Worm (Caenorhabditis elegans) whole organism, early embryonic: Measurements from ENCODE around the gene mrps-16.

Experiments used
- B0310.2 ChIP-seq: sonication (generic microtip); optimal IDR thresholded peaks from 2 replicates; lab custom pipeline; 2016; ENCODE audit warnings: mild to moderate bottlenecking, missing genetic modification characterization, missing compliant biosample characterization
- F13C5.2 ChIP-seq: sonication (generic microtip); optimal IDR thresholded peaks from 2 replicates; lab custom pipeline; 2017; ENCODE audit warnings: mild to moderate bottlenecking, missing genetic modification characterization, inconsistent platforms, missing compliant biosample characterization
- aly-1 ChIP-seq: sonication (generic microtip); optimal IDR thresholded peaks from 2 replicates; lab custom pipeline; 2016; ENCODE audit warnings: missing genetic modification characterization, missing compliant biosample characterization
- ama-1 ChIP-seq: fragments of 150-350 bp; optimal IDR thresholded peaks from 2 replicates; lab custom pipeline; 2014
- ceh-13 ChIP-seq: fragments of 200-800 bp; sonication (Bioruptor generic); optimal IDR thresholded peaks from 2 replicates; lab custom pipeline; 2018; ENCODE audit warnings: mild to moderate bottlenecking, missing genetic modification characterization, missing compliant biosample characterization
- ceh-36 ChIP-seq: sonication (generic microtip); optimal IDR thresholded peaks from 2 replicates; lab custom pipeline; 2016; ENCODE audit warnings: missing genetic modification characterization, inconsistent platforms, missing compliant biosample characterization
- ets-7 ChIP-seq: sonication (generic microtip); optimal IDR thresholded peaks from 2 replicates; lab custom pipeline; 2016; ENCODE audit warnings: missing genotype, missing genetic modification characterization, missing compliant biosample characterization
- flt-1 ChIP-seq: fragments of 200-800 bp; sonication (Bioruptor generic); IDR thresholded peaks from 2 replicates; pipeline ENCODE4 v1.3.6; 2022; ENCODE audit warnings: missing genetic modification characterization, missing compliant biosample characterization
- hmbx-1 ChIP-seq: sonication (generic microtip); optimal IDR thresholded peaks from 2 replicates; lab custom pipeline; 2016; ENCODE audit warnings: mild to moderate bottlenecking, missing genetic modification characterization, missing compliant biosample characterization
- hmg-4 ChIP-seq: fragments of 200-800 bp; sonication (Bioruptor generic); optimal IDR thresholded peaks from 2 replicates; lab custom pipeline; 2018; ENCODE audit warnings: mild to moderate bottlenecking, missing genetic modification characterization, missing compliant biosample characterization
- hnd-1 ChIP-seq: sonication (generic microtip); optimal IDR thresholded peaks from 2 replicates; lab custom pipeline; 2016; ENCODE audit warnings: missing genetic modification characterization, missing compliant biosample characterization
- pes-1 ChIP-seq: fragments of 200-800 bp; sonication (Bioruptor generic); IDR thresholded peaks from 2 replicates; pipeline ENCODE4 v1.3.6; 2022; ENCODE audit warnings: missing genetic modification reagents, missing genetic modification characterization, missing compliant biosample characterization
- scrt-1 ChIP-seq: fragments of 200-800 bp; sonication (Bioruptor generic); IDR thresholded peaks from 2 replicates; pipeline ENCODE4 v1.3.6; 2022; ENCODE audit warnings: missing genetic modification characterization, missing compliant biosample characterization
- sea-1 ChIP-seq: fragments of 200-800 bp; sonication (Bioruptor generic); conservative IDR thresholded peaks from 2 replicates; pipeline ENCODE4 v1.3.6; 2022; ENCODE audit warnings: missing genetic modification characterization, missing compliant biosample characterization
- tbx-11 ChIP-seq: fragments of 200-800 bp; sonication (Bioruptor generic); IDR thresholded peaks from 2 replicates; pipeline ENCODE4 v1.3.6; 2022; ENCODE audit warnings: missing genetic modification characterization, missing compliant biosample characterization
- tbx-37 ChIP-seq: fragments of 200-800 bp; sonication (Bioruptor generic); conservative IDR thresholded peaks from 2 replicates; pipeline ENCODE4 v1.3.6; 2022; ENCODE audit warnings: missing genetic modification reagents, missing genetic modification characterization, missing compliant biosample characterization
- tra-4 ChIP-seq: sonication (generic microtip); optimal IDR thresholded peaks from 2 replicates; lab custom pipeline; 2017; ENCODE audit warnings: missing genetic modification characterization, missing compliant biosample characterization

The mrps-16 gene

DNA sequence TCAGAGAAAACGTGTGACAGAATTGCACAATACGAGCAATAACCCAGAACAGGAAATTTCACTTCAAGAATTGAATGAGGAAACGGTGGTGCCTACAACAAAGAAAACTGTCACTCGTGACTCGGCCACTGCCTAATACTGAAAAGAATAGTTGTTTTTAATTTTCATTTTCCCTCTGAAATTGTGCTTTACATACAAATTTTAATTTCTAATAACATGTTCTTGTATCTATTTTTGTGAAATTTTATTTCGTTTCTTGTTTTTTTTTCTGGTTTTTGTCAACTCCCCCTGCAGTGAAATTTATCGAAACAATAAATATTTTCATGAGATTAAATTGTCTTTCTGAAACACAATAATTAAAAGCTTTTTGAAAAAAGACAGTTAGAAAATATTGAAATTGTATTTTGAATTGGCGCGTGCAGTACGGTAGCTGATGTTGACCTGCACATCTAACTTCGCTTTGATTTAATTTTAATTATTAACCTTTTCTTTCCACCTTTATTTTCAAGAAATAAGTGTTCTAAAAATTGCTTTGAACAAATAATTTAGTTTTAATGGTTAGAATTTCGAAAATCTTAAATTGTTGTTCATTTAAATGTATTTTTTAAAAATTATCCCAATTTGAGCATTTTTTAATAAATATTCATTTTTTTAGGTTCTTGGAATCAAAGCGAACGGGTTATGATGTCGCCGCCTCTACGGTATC lies 18.4 kb upstream of the mrps-16 start, which contains the start of gene daz-1:
daz-1 (plus strand) TSS at position 656 of the 706 bp plus-strand sequence.
- no peak for TF ChIP-seq B0310.2 (tag; lab: Kevin White, UChicago)
- TF ChIP-seq tbx-11 (GFP tag; lab: Robert Waterston, UW) = no peak
- TF ChIP-seq hmbx-1 (tag; lab: Kevin White, UChicago) = no peak
- no peak for TF ChIP-seq ceh-36
- no peak for TF ChIP-seq ets-7 (tag; lab: Kevin White, UChicago)
- no peak for TF ChIP-seq hnd-1
- no peak for TF ChIP-seq pes-1 (GFP tag; lab: Robert Waterston, UW)
- no peak for TF ChIP-seq aly-1 (tag; lab: Kevin White, UChicago)

DNA sequence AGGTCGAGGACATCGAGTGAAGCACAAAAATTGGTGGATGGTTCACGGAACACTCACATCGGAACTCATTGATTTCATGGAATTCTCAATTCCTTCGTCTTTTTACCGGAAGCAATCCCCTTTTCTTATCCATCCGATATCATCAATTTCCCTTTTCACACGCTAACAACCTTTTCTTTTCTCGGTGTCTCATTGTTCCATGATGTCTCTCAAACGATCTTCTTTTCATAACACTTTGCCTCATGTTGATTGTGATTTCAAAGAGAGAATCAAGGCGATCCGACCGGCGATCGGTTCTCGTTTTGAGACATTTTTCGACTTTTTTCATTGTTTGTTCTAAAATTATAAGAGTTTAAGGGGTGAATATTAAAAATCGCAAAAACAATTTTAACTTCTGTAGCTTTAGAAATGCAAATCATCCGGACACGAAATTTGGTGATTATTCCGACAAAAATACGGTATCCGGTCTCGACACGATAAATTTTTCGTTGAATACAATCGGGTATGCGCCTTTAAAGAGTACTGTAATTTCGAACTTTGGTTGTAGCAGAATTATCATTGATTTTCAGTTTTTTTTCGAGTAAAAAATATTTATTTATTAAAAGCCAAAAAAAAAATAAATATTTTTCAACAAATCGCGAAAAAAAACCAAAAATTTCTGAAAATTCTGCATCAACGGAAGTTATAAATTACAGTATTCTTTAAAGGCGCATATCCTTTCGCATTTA lies 15.3 kb upstream of the mrps-16 start:
- TF ChIP-seq sea-1 (no peak), tra-4 (tag; lab: Kevin White, UChicago) (no peak), hmg-4 (GFP tag; lab: Kevin White, UChicago) (no peak)

DNA sequence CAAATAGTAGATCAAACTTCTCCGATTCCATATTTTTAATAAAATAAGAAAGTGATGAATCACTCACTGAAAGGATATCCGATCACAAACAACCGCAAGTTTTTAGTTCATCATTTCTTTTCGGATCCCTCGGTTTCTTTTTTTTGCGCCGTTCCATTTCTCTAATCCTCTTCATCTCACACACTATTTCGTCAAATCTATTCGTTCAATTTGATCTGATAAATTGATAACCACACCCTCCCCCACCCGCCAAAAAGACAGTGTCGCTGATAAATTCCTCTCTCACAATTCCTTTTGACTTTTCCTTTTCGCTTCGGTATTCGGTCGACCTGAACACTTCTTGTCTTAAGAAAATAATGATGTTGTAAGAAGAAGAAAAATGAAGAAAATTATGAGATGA lies 14.6 kb upstream of the mrps-16 start:
- no peak for TF ChIP-seq scrt-1 (GFP tag; lab: Robert Waterston, UW)
- no peak for TF ChIP-seq hmg-4 (GFP tag; lab: Kevin White, UChicago)
- no peak for TF ChIP-seq tbx-37 (GFP tag; lab: Robert Waterston, UW)
- no peak for TF ChIP-seq hnd-1
- no peak for TF ChIP-seq B0310.2 (tag; lab: Kevin White, UChicago)
- no peak for TF ChIP-seq F13C5.2 (tag; lab: Kevin White, UChicago)
- no peak for TF ChIP-seq ceh-36
- TF ChIP-seq aly-1 (tag; lab: Kevin White, UChicago) = no peak
- TF ChIP-seq sea-1 = no peak
- TF ChIP-seq tbx-11 (GFP tag; lab: Robert Waterston, UW) = no peak
- TF ChIP-seq hmbx-1 (tag; lab: Kevin White, UChicago) = no peak
- TF ChIP-seq ets-7 (tag; lab: Kevin White, UChicago) = no peak
- TF ChIP-seq flt-1 = no peak
- no peak for TF ChIP-seq ceh-13
- TF ChIP-seq pes-1 (GFP tag; lab: Robert Waterston, UW) = no peak
- no peak for TF ChIP-seq tra-4 (tag; lab: Kevin White, UChicago)
- no peak for TF ChIP-seq ama-1 (lab: Kevin White, UChicago)

DNA sequence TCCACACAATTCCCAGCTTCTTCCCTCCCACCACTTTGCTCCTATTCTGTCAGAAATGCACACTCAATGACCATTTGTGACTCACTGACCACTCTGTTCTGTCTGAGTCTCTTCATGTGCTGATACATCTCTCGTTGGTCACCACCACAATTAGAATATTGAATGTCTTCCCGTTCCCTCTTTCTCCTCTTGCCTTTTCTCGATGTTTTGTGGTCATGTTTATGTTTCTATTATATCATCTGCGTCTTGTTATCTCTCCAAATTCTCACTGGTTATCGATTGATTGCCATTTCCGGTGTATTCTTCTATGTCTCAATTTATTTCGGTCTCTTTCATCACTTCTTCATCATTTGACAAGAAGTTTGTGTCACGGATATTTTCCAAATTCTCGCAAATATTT lies 13.3 kb upstream of the mrps-16 start:
- TF ChIP-seq hnd-1 (no peak), hmg-4 (GFP tag; lab: Kevin White, UChicago) (no peak), pes-1 (GFP tag; lab: Robert Waterston, UW) (no peak), ama-1 (lab: Kevin White, UChicago) (no peak), ceh-13 (no peak)

DNA sequence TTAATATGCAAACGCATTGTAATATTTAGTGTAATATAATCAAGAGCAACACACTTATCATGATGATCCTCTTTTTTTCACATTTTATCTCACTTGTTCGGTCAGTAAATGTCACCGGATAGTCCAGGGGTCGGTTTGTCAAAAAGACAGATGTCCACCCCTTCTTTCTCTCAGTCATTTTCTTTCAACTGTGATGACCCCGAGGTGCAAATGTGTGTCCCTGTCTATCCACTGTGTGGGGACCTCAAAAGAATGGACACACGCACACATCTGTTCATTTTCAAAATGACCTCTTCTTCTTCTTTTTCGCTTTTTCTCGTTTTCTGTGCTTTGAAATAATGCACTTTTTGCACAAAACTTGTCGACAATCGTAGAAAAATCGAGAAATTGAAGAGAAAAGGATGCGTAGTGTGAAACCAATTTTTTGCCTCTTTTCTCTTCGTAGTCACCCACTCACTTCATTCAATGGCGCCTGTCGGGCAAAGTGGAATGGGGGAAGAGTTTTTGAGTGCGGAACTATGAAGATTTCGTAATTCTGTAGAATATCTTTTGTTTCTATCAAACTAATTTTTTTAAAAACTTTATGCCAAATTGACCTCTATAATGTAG lies 10.4 kb upstream of the mrps-16 start:
- TF ChIP-seq sea-1 (no peak), tbx-11 (GFP tag; lab: Robert Waterston, UW) (no peak), tra-4 (tag; lab: Kevin White, UChicago) (no peak), hmg-4 (GFP tag; lab: Kevin White, UChicago) (peak; percentile 47), ets-7 (tag; lab: Kevin White, UChicago) (no peak), flt-1 (no peak), scrt-1 (GFP tag; lab: Robert Waterston, UW) (no peak), hnd-1 (no peak), tbx-37 (GFP tag; lab: Robert Waterston, UW) (0 out of 2 replicates have a peak, but pooled peaks have one; percentile 10), F13C5.2 (tag; lab: Kevin White, UChicago) (peak; percentile 5), ceh-13 (no peak), aly-1 (tag; lab: Kevin White, UChicago) (no peak), B0310.2 (tag; lab: Kevin White, UChicago) (no peak)

DNA sequence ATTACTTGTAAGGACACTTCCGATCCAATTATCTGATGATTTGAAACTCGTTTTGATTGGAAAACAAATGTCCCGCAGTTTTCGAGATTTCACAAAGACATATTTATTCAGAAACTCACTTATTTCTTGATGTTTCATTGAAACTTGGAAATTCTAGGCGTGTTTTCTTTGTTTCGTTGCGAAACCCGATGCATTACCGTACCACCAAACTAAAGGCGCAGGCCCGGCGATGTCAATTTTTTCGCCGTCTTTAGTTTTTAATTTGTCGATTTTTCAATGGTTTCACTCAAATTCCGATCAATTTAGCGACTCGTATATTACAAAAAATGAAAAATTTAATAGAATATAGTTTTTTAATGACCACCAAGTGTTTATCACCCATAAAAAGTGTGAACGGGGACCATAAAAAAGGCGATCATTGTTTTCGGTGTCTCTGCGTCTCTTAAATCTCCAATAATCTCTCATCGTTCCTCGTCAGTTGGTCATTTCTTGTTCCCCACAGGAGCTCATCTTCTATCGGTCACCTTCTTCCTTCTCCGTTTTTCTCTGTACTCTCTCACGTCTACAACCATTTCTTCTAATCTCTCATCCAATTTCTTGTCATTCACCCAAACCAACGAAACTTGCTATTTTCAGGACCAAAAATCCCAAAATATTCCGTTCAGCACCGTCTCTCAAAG lies 8.3 kb upstream of the mrps-16 start, which contains the start of gene clr-1:
clr-1 (plus strand) TSS at position 630 of the 680 bp plus-strand sequence.
- TF ChIP-seq ama-1 (lab: Kevin White, UChicago) (no peak), F13C5.2 (tag; lab: Kevin White, UChicago) (no peak), tbx-37 (GFP tag; lab: Robert Waterston, UW) (no peak), sea-1 (no peak), pes-1 (GFP tag; lab: Robert Waterston, UW) (no peak), B0310.2 (tag; lab: Kevin White, UChicago) (no peak), hmg-4 (GFP tag; lab: Kevin White, UChicago) (no peak), ceh-36 (no peak)

DNA sequence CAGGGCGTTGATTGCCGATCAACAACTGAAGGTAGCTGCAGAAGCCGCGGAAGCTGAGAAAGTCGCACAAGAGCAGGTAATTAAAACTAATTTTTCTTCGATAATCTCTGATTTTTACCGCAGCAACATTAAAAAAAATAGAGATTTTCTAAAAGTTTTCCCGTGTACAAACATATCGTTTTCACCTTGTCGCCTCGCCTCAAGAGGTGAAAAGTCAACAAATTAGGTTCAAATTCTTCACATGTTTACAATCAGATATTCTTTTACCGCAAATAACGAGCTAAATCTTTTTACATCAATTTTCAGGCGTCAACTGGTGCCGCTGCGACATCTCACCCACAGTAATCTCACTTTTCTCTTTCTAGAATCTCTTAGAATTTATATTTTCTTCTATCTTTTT lies 773 bp downstream of the mrps-16 start, which contains the start of gene ilcr-2:
ilcr-2 (plus strand) TSS at position 301 of the 400 bp plus-strand sequence.
- TF ChIP-seq tra-4 (tag; lab: Kevin White, UChicago) (no peak), tbx-37 (GFP tag; lab: Robert Waterston, UW) (no peak), B0310.2 (tag; lab: Kevin White, UChicago) (no peak), hnd-1 (no peak), aly-1 (tag; lab: Kevin White, UChicago) (no peak), ets-7 (tag; lab: Kevin White, UChicago) (no peak), hmg-4 (GFP tag; lab: Kevin White, UChicago) (no peak), flt-1 (no peak), ama-1 (lab: Kevin White, UChicago) (no peak), ceh-13 (no peak), F13C5.2 (tag; lab: Kevin White, UChicago) (no peak), pes-1 (GFP tag; lab: Robert Waterston, UW) (no peak), ceh-36 (no peak), hmbx-1 (tag; lab: Kevin White, UChicago) (no peak), tbx-11 (GFP tag; lab: Robert Waterston, UW) (no peak), scrt-1 (GFP tag; lab: Robert Waterston, UW) (no peak), sea-1 (no peak)
